Worm (Caenorhabditis elegans): ENCODE measurements around the gene ZK180.8.

Gene ZK180.8

DNA sequence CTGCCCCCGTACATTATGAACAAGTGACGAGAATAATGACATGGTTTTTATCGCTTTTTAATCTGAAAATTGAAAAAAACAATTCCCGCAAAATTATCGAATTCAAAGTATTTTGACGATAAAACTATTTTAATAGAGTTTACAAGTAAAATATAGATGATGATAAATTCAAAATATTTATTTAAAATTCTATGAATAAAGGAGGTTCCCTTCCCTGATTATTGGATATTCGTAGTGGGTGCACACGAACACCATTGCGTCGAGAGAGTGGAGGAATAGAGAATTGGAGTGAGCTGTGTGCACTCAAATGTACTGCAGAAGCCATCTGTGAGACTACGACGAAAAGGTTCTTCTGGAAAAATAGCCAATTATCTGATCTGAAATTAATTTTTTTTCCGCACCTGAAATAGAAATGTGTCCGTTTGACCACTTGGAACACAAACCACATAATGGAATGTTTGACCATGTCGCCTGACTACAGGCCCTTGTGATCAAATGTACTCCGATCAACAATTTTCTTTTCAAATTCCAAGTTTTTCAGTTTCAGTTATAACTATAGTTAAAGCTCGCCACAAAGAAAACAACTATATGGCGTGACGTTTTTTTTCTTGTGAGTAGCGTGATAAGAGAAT, at the start of gene ZK180.8, which contains the start of gene rfth-1 (continued):
- TF ChIP-seq Y53G8AR.9 (GFP tag; conservative IDR thresholded peaks at IDR 0.05) (peak; percentile 62; the same call in 1 of the 2 replicates), nfya-2 (GFP tag; IDR thresholded peaks at IDR 0.05) (no peak)

DNA sequence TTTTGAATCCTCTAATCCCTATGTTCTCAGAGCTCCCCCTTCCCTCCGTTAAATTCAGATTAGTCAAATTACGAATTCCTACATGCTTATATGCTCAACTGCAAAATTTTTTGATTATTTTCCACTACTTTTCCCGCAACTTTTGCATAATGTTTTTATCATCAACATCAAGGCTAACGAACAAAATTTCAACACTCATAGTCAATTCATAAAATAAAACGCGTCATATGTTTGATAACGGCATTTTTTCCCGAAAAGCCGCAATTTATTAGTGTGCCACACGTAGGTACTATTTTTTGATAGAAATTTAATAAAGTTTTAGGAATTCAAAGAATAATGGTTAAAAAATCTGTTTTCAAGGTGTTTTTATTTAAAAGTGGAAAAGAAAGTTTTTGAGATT, 47.6 kb upstream of the ZK180.8 start:
- TF ChIP-seq nhr-80 (tag; optimal IDR thresholded peaks at IDR 0.05) (peak; percentile 33), let-526 (GFP tag; IDR thresholded peaks at IDR 0.05) (no peak)

DNA sequence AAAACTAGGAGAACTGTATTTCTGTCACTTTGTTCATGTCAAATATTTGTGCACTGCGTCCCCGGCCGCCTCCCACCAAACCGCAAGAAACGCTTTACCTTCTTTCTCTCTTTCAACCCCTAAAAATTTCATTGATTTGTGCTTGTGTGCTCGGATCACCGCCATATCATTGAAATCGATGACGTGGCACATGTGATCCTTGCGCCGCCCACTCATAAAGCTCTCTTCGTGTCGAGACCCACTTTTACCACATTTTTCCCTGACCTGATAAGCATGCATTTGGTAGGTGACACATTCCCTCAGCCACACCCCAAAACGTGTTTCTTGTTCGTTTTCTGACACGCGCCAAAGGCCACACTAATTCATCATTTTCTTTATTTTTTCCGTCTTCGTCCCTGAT, 46.2 kb upstream of the ZK180.8 start:
- TF ChIP-seq cebp-2 (GFP tag; IDR thresholded peaks at IDR 0.05) (no peak), gei-17 (GFP tag; optimal IDR thresholded peaks at IDR 0.05) (no peak), bed-1 (GFP tag; IDR thresholded peaks at IDR 0.05) (no peak), cebp-1 (GFP tag; IDR thresholded peaks at IDR 0.05) (no peak), cebp-1 (tag; optimal IDR thresholded peaks at IDR 0.05) (peak; percentile 44), snpc-4 (GFP tag; optimal IDR thresholded peaks at IDR 0.05) (no peak), snpc-4 (tag; optimal IDR thresholded peaks at IDR 0.05) (no peak), mel-28 (tag; optimal IDR thresholded peaks at IDR 0.05; ENCODE audit: borderline replicate concordance) (no peak), B0336.3 (GFP tag; IDR thresholded peaks at IDR 0.05) (peak; percentile 35; the same call in 1 of the 2 replicates), nhr-80 (tag; optimal IDR thresholded peaks at IDR 0.05) (peak; percentile 93), let-607 (tag; optimal IDR thresholded peaks at IDR 0.05) (peak; percentile 37 to 67), dox-1 (GFP tag; IDR thresholded peaks at IDR 0.05) (peak; percentile 70), hrde-1 (tag; optimal IDR thresholded peaks at IDR 0.05; ENCODE audit: borderline replicate concordance) (no peak), aptf-2 (GFP tag; conservative IDR thresholded peaks at IDR 0.05) (no peak), F23B12.7 (tag; optimal IDR thresholded peaks at IDR 0.05; ENCODE audit: insufficient read depth) (no peak), ceh-40 (GFP tag; IDR thresholded peaks at IDR 0.05) (no peak), athp-1 (tag; optimal IDR thresholded peaks at IDR 0.05) (no peak), hmg-1.2 (GFP tag; IDR thresholded peaks at IDR 0.05) (no peak), nhr-90 (tag; optimal IDR thresholded peaks at IDR 0.05) (peak; percentile 26), unc-62 (GFP tag; optimal IDR thresholded peaks at IDR 0.05) (no peak), somi-1 (GFP tag; optimal IDR thresholded peaks at IDR 0.05) (no peak)

DNA sequence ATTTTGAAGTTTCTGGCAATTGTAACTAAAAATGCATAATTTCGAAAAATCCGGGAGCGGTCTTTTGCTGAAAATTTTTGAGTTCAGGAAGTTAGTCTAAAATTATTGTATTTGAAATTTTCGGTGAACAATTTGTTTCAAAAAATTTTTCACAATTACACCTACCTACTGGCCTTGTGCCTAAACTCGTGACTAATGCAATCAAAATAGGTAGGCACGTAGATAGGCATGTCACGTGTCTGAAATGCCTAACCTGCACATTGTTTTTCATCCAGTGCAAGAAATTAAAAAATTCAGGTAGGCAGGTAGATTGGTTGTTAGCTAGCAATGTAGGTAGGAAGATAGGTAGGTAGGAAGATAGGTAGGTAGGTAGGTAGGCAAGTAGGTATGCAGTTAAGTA, 45.6 kb upstream of the ZK180.8 start:
- no peak for TF ChIP-seq mcd-1 (GFP tag; IDR thresholded peaks at IDR 0.05)
- no peak for TF ChIP-seq rec-8 (tag; optimal IDR thresholded peaks at IDR 0.05)
- no peak for TF ChIP-seq madf-6 (GFP tag; IDR thresholded peaks at IDR 0.05)
- no peak for TF ChIP-seq F37B4.10 (GFP tag; IDR thresholded peaks at IDR 0.05)
- TF ChIP-seq nfya-2 (GFP tag; IDR thresholded peaks at IDR 0.05), result no peak
- no peak for TF ChIP-seq Y95B8A.8 (GFP tag; IDR thresholded peaks at IDR 0.05)
- TF ChIP-seq bed-2 (GFP tag; IDR thresholded peaks at IDR 0.05), result no peak
- TF ChIP-seq aptf-2 (GFP tag; conservative IDR thresholded peaks at IDR 0.05), result no peak
- TF ChIP-seq Y53F4B.3 (GFP tag; IDR thresholded peaks at IDR 0.05), result no peak
- no peak for TF ChIP-seq hmg-20 (GFP tag; IDR thresholded peaks at IDR 0.05)
- no peak for TF ChIP-seq madf-3 (GFP tag; IDR thresholded peaks at IDR 0.05)
- TF ChIP-seq zfh-2 (GFP tag; conservative IDR thresholded peaks at IDR 0.05), result no peak
- TF ChIP-seq ccch-3 (GFP tag; optimal IDR thresholded peaks at IDR 0.05), result no peak
- TF ChIP-seq nhr-80 (tag; optimal IDR thresholded peaks at IDR 0.05), result no peak
- no peak for TF ChIP-seq ceh-100 (GFP tag; IDR thresholded peaks at IDR 0.05)
- TF ChIP-seq mes-4 (tag; optimal IDR thresholded peaks at IDR 0.05), result no peak

Data from whole organism, young adult.